Fruit fly (Drosophila melanogaster) whole organism: ENCODE results near the gene CG12768.

Source experiments
- CG8478 ChIP-seq: fragments of >200 bp; optimal IDR thresholded peaks from 2 replicates; lab custom pipeline; 2018; ENCODE audit warnings: inconsistent platforms
- Dll ChIP-seq: fragments of >200 bp; optimal IDR thresholded peaks from 2 replicates; lab custom pipeline; 2017
- EcR ChIP-seq, 2 experiments: fragments of >200 bp; optimal IDR thresholded peaks; 2 replicates each; lab custom pipeline; 2017; ENCODE audit warnings: missing biosample characterization in 2 of 2, missing genetic modification characterization in 2 of 2, missing genetic modification reagents in 2 of 2
- pan ChIP-seq: fragments of >200 bp; optimal IDR thresholded peaks from 2 replicates; lab custom pipeline; 2017
- psq ChIP-seq: fragments of >200 bp; optimal IDR thresholded peaks from 2 replicates; lab custom pipeline; 2017
- usp ChIP-seq: fragments of >200 bp; optimal IDR thresholded peaks from 2 replicates; lab custom pipeline; 2017; ENCODE audit warnings: missing biosample characterization, missing genetic modification characterization, mixed read lengths

- TF ChIP-seq pan (lab: Kevin White, UChicago) (no peak), CG8478 (lab: Kevin White, UChicago) (no peak), Dll (lab: Kevin White, UChicago) (no peak), EcR (GFP tag; optimal IDR thresholded peaks at IDR 0.05; lab: Kevin White, UChicago) (no peak), psq (lab: Kevin White, UChicago) (no peak), usp (GFP tag; lab: Kevin White, UChicago) (no peak)
These were observed 45.3 kb upstream of the CG12768 start for dm6 chr3L:22865061-22865418.
